Fruit fly (Drosophila melanogaster) whole organism, embryonic: Measurements from ENCODE around the gene CG15894.
A peak's percentile ranks its signal among the peaks of the same experiment; 100 is the strongest.

Source experiments
- ATbp ChIP-seq: fragments of 200-800 bp; sonication (Bioruptor generic); optimal IDR thresholded peaks from 2 replicates; lab custom pipeline; 2017; ENCODE audit warnings: missing biosample characterization, mild to moderate bottlenecking, missing genetic modification characterization, missing genetic modification reagents
- B-H1 ChIP-seq: fragments of 200-800 bp; sonication (Bioruptor generic); IDR thresholded peaks from 3 replicates; pipeline ENCODE4 v1.3.6; 2022; ENCODE audit warnings: missing biosample characterization, missing genetic modification characterization
- CG10147 ChIP-seq: fragments of 200-800 bp; sonication (Bioruptor generic); optimal IDR thresholded peaks from 2 replicates; lab custom pipeline; 2019; ENCODE audit warnings: missing biosample characterization, mild to moderate bottlenecking, missing genetic modification characterization, moderate library complexity
- CG10321 ChIP-seq: fragments of 200-800 bp; sonication (Bioruptor generic); IDR thresholded peaks from 2 replicates; pipeline ENCODE4 v1.3.6; 2022; ENCODE audit warnings: missing biosample characterization, missing genetic modification characterization
- CG11456 ChIP-seq: fragments of 200-800 bp; sonication (Bioruptor generic); IDR thresholded peaks from 3 replicates; pipeline ENCODE4 v1.3.6; 2022; ENCODE audit warnings: missing biosample characterization, missing genetic modification characterization
- CG12769 ChIP-seq: fragments of 200-800 bp; sonication (Bioruptor generic); optimal IDR thresholded peaks from 2 replicates; lab custom pipeline; 2019; ENCODE audit warnings: missing biosample characterization, mild to moderate bottlenecking, missing genetic modification characterization, moderate library complexity
- CG13424 ChIP-seq: fragments of 200-800 bp; sonication (Bioruptor generic); optimal IDR thresholded peaks from 2 replicates; lab custom pipeline; 2019; ENCODE audit warnings: missing biosample characterization, mild to moderate bottlenecking, missing genetic modification characterization, moderate library complexity
- CG15479 ChIP-seq: fragments of 200-800 bp; sonication (Bioruptor generic); optimal IDR thresholded peaks from 3 replicates; lab custom pipeline; 2019; ENCODE audit warnings: missing biosample characterization, mild to moderate bottlenecking, missing genetic modification characterization, moderate library complexity
- CG1602 ChIP-seq: fragments of 200-800 bp; sonication (Bioruptor generic); optimal IDR thresholded peaks from 3 replicates; lab custom pipeline; 2016; ENCODE audit warnings: missing biosample characterization, missing genetic modification characterization
- CG16779 ChIP-seq: fragments of 200-800 bp; sonication (Bioruptor generic); IDR thresholded peaks from 2 replicates; pipeline ENCODE4 v1.3.6; 2022; ENCODE audit warnings: missing biosample characterization, missing genetic modification characterization
- CG16813 ChIP-seq: fragments of 200-800 bp; sonication (Bioruptor generic); IDR thresholded peaks from 3 replicates; pipeline ENCODE4 v1.3.6; 2022; ENCODE audit warnings: missing biosample characterization, missing genetic modification characterization; ENCODE audit not compliant: partially characterized antibody
- CG17361 ChIP-seq: fragments of 200-800 bp; sonication (Bioruptor generic); IDR thresholded peaks from 3 replicates; pipeline ENCODE4 v1.3.6; 2022; ENCODE audit warnings: missing biosample characterization, missing genetic modification characterization
- CG17802 ChIP-seq: fragments of 200-800 bp; sonication (Bioruptor generic); optimal IDR thresholded peaks from 2 replicates; lab custom pipeline; 2018; ENCODE audit warnings: missing biosample characterization, mild to moderate bottlenecking, missing genetic modification characterization, moderate library complexity
- CG2116 ChIP-seq: fragments of 200-800 bp; sonication (Bioruptor generic); optimal IDR thresholded peaks from 3 replicates; lab custom pipeline; 2018; ENCODE audit warnings: missing biosample characterization, mild to moderate bottlenecking, missing genetic modification characterization
- CG3163 ChIP-seq: fragments of 200-800 bp; sonication (Bioruptor generic); optimal IDR thresholded peaks from 3 replicates; lab custom pipeline; 2016; ENCODE audit warnings: missing biosample characterization, missing genetic modification characterization
- CG3726 ChIP-seq: fragments of 200-800 bp; sonication (Bioruptor generic); IDR thresholded peaks from 3 replicates; pipeline ENCODE4, ENCODE4 v1.3.6; 2022; ENCODE audit warnings: missing biosample characterization, missing genetic modification characterization
- CG3847 ChIP-seq: fragments of 200-800 bp; sonication (Bioruptor generic); IDR thresholded peaks from 2 replicates; pipeline ENCODE4 v1.3.6; 2022; ENCODE audit warnings: missing biosample characterization, missing genetic modification characterization
- CG4404 ChIP-seq: fragments of 200-800 bp; sonication (Bioruptor generic); IDR thresholded peaks from 2 replicates; pipeline ENCODE4 v1.3.6; 2022; ENCODE audit warnings: missing biosample characterization, missing genetic modification characterization
- CG4730 ChIP-seq: fragments of 200-800 bp; sonication (Bioruptor generic); IDR thresholded peaks from 2 replicates; pipeline ENCODE4 v1.3.6; 2022; ENCODE audit warnings: missing biosample characterization, missing genetic modification characterization
- CG5180 ChIP-seq: fragments of 200-800 bp; sonication (Bioruptor generic); optimal IDR thresholded peaks from 3 replicates; lab custom pipeline; 2017; ENCODE audit warnings: missing biosample characterization, missing genetic modification characterization, mild to moderate bottlenecking, moderate library complexity, missing genetic modification reagents
- CG6175 ChIP-seq: fragments of 200-800 bp; sonication (Bioruptor generic); IDR thresholded peaks from 3 replicates; pipeline ENCODE4 v1.3.6; 2022; ENCODE audit warnings: missing biosample characterization, missing genetic modification characterization
- CG7556 ChIP-seq: fragments of 200-800 bp; sonication (Bioruptor generic); optimal IDR thresholded peaks from 2 replicates; lab custom pipeline; 2017; ENCODE audit warnings: missing biosample characterization, mild to moderate bottlenecking, missing genetic modification characterization
- CG7839 ChIP-seq: fragments of 200-800 bp; sonication (Bioruptor generic); optimal IDR thresholded peaks from 3 replicates; lab custom pipeline; 2018; ENCODE audit warnings: missing biosample characterization, mild to moderate bottlenecking, missing genetic modification characterization, moderate library complexity
- CG9727 ChIP-seq: fragments of 200-800 bp; sonication (Bioruptor generic); optimal IDR thresholded peaks from 3 replicates; lab custom pipeline; 2017; ENCODE audit warnings: missing biosample characterization, mild to moderate bottlenecking, missing genetic modification characterization
- D19A ChIP-seq: fragments of 200-800 bp; optimal IDR thresholded peaks from 3 replicates; lab custom pipeline; 2019; ENCODE audit warnings: missing biosample characterization, mild to moderate bottlenecking, missing genetic modification characterization, moderate library complexity
- Dek ChIP-seq: fragments of 200-800 bp; sonication (Bioruptor generic); optimal IDR thresholded peaks from 3 replicates; lab custom pipeline; 2019; ENCODE audit warnings: missing biosample characterization, mild to moderate bottlenecking, missing genetic modification characterization, moderate library complexity
- Dfd ChIP-seq, 2 experiments: fragments of >200 bp; optimal IDR thresholded peaks; 2 replicates each; lab custom pipeline; 2017; ENCODE audit warnings: missing biosample characterization in 2 of 2, missing genetic modification characterization in 2 of 2
- ERR ChIP-seq: fragments of 200-800 bp; sonication (Bioruptor generic); optimal IDR thresholded peaks from 2 replicates; lab custom pipeline; 2016; ENCODE audit warnings: missing biosample characterization, missing genetic modification characterization
- Hey ChIP-seq: fragments of 200-800 bp; sonication (Bioruptor generic); optimal IDR thresholded peaks from 3 replicates; lab custom pipeline; 2018; ENCODE audit warnings: missing biosample characterization, mild to moderate bottlenecking, missing genetic modification characterization
- Hr51 ChIP-seq, 2 experiments: fragments of 200-800 bp; sonication (Bioruptor generic); optimal IDR thresholded peaks; 2 replicates in 1 of 2; 3 replicates in 1 of 2; lab custom pipeline; 2016 to 2018; ENCODE audit warnings: missing biosample characterization in 2 of 2, missing genetic modification characterization in 2 of 2, mild to moderate bottlenecking in 1 of 2, moderate library complexity in 1 of 2
- Meics ChIP-seq: fragments of 200-800 bp; sonication (Bioruptor generic); optimal IDR thresholded peaks from 2 replicates; lab custom pipeline; 2017; ENCODE audit warnings: missing biosample characterization, mild to moderate bottlenecking, missing genetic modification characterization
- NFAT ChIP-seq: fragments of 200-800 bp; sonication (Bioruptor generic); IDR thresholded peaks from 2 replicates; pipeline ENCODE4 v1.3.6; 2022; ENCODE audit warnings: missing biosample characterization, missing genetic modification characterization
- Optix ChIP-seq: fragments of 200-800 bp; sonication (Bioruptor generic); IDR thresholded peaks from 3 replicates; pipeline ENCODE4 v1.3.6; 2022; ENCODE audit warnings: missing biosample characterization, missing genetic modification characterization
- bowl ChIP-seq: fragments of 200-800 bp; sonication (Bioruptor generic); IDR thresholded peaks from 2 replicates; pipeline ENCODE4 v1.3.6; 2022; ENCODE audit warnings: missing biosample characterization, missing genetic modification characterization
- br ChIP-seq: fragments of >200 bp; optimal IDR thresholded peaks from 2 replicates; lab custom pipeline; 2017
- cg ChIP-seq: fragments of 200-800 bp; sonication (Bioruptor generic); optimal IDR thresholded peaks from 3 replicates; lab custom pipeline; 2019; ENCODE audit warnings: missing biosample characterization, mild to moderate bottlenecking, missing genetic modification characterization, moderate library complexity
- chm ChIP-seq: fragments of 200-800 bp; sonication (Bioruptor generic); IDR thresholded peaks from 2 replicates; pipeline ENCODE4 v1.3.6; 2022; ENCODE audit warnings: missing biosample characterization, missing genetic modification characterization
- dan ChIP-seq: fragments of 200-800 bp; sonication (Bioruptor generic); IDR thresholded peaks from 2 replicates; pipeline ENCODE4 v1.3.6; 2022; ENCODE audit warnings: missing biosample characterization, missing genetic modification characterization
- esg ChIP-seq: fragments of 200-800 bp; sonication (Bioruptor generic); conservative IDR thresholded peaks from 2 replicates; pipeline ENCODE4 v1.3.6; 2022; ENCODE audit warnings: missing biosample characterization, missing genetic modification characterization
- ewg ChIP-seq: fragments of 200-800 bp; sonication (Bioruptor generic); optimal IDR thresholded peaks from 3 replicates; lab custom pipeline; 2017; ENCODE audit warnings: mild to moderate bottlenecking, missing biosample characterization, missing genetic modification reagents, missing genetic modification characterization
- exex ChIP-seq: fragments of 200-800 bp; sonication (Bioruptor generic); optimal IDR thresholded peaks from 4 replicates; lab custom pipeline; 2018; ENCODE audit warnings: missing biosample characterization, mild to moderate bottlenecking, missing genetic modification characterization, moderate library complexity
- gce ChIP-seq: fragments of 200-800 bp; sonication (Bioruptor generic); IDR thresholded peaks from 3 replicates; pipeline ENCODE4 v1.3.6; 2022; ENCODE audit warnings: missing biosample characterization, missing genetic modification characterization
- lab ChIP-seq: fragments of 200-800 bp; sonication (Bioruptor generic); optimal IDR thresholded peaks from 3 replicates; lab custom pipeline; 2017; ENCODE audit warnings: missing biosample characterization, missing genetic modification characterization, mild to moderate bottlenecking, moderate library complexity, missing genetic modification reagents
- mirr ChIP-seq: fragments of 200-800 bp; sonication (Bioruptor generic); optimal IDR thresholded peaks from 3 replicates; lab custom pipeline; 2018; ENCODE audit warnings: missing biosample characterization, mild to moderate bottlenecking, missing genetic modification characterization
- ranshi ChIP-seq: fragments of 200-800 bp; sonication (Bioruptor generic); IDR thresholded peaks from 2 replicates; pipeline ENCODE4 v1.3.6; 2022; ENCODE audit warnings: missing biosample characterization, missing genetic modification characterization
- sima ChIP-seq: fragments of 200-800 bp; sonication (Bioruptor generic); optimal IDR thresholded peaks from 2 replicates; lab custom pipeline; 2016; ENCODE audit warnings: missing biosample characterization, missing genetic modification characterization
- sisA ChIP-seq: fragments of 200-800 bp; sonication (Bioruptor generic); IDR thresholded peaks from 2 replicates; pipeline ENCODE4 v1.3.6; 2022; ENCODE audit warnings: missing biosample characterization, missing genetic modification characterization
- ssp ChIP-seq: fragments of 200-800 bp; sonication (Bioruptor generic); IDR thresholded peaks from 2 replicates; pipeline ENCODE4 v1.3.6; 2022; ENCODE audit warnings: missing biosample characterization, missing genetic modification characterization
- stwl ChIP-seq: fragments of 200-800 bp; sonication (Bioruptor generic); optimal IDR thresholded peaks from 3 replicates; lab custom pipeline; 2018; ENCODE audit warnings: missing biosample characterization, mild to moderate bottlenecking, missing genetic modification characterization, moderate library complexity
- tll ChIP-seq, 2 experiments: fragments of 200-800 bp in 1 of 2; fragments of >200 bp in 1 of 2; sonication (Bioruptor generic) in 1 of 2; optimal IDR thresholded peaks; 2 replicates each; lab custom pipeline; 2017 to 2019; ENCODE audit warnings: missing biosample characterization in 2 of 2, missing genetic modification characterization in 2 of 2, mild to moderate bottlenecking in 1 of 2, moderate library complexity in 1 of 2

The CG15894 gene

dm6 chrX:6356748-6357397 lies 47.9 kb downstream of the CG15894 start (continued):
- TF ChIP-seq CG17361 = 0 out of 3 replicates have a peak, but pooled peaks have one; percentile 15
- peak; percentile 10 for TF ChIP-seq CG13424 (tag; lab: Kevin White, UChicago)
- no peak for TF ChIP-seq ssp (GFP tag; lab: Robert Waterston, UW)
- no peak for TF ChIP-seq ranshi (GFP tag; lab: Robert Waterston, UW)
- TF ChIP-seq NFAT (GFP tag; lab: Robert Waterston, UW) = no peak
- no peak for TF ChIP-seq CG2116 (GFP tag; lab: Kevin White, UChicago)
- no peak for TF ChIP-seq CG16813 (GFP tag; lab: Robert Waterston, UW)
- peak; percentile 22 for TF ChIP-seq lab (GFP tag; lab: Kevin White, UChicago)
- TF ChIP-seq CG7839 = peak; percentile 38
- TF ChIP-seq CG1602 (GFP tag; lab: Kevin White, UChicago) = no peak
- no peak for TF ChIP-seq CG16779 (GFP tag; lab: Robert Waterston, UW)
- TF ChIP-seq Dfd (GFP tag; optimal IDR thresholded peaks at IDR 0.05; lab: Kevin White, UChicago) = no peak
- TF ChIP-seq CG6175 (GFP tag; lab: Robert Waterston, UW) = no peak
- TF ChIP-seq chm (GFP tag; lab: Robert Waterston, UW) = no peak
- no peak for TF ChIP-seq sisA
- no peak for TF ChIP-seq CG9727 (GFP tag; lab: Kevin White, UChicago)
- 0 out of 3 replicates have a peak, but pooled peaks have one; percentile 25 for TF ChIP-seq Optix (GFP tag; lab: Robert Waterston, UW)
- no peak for TF ChIP-seq ATbp (GFP tag; lab: Kevin White, UChicago)
- no peak for TF ChIP-seq esg (GFP tag; lab: Robert Waterston, UW)
- no peak for TF ChIP-seq sima (GFP tag; lab: Kevin White, UChicago)
- TF ChIP-seq ewg = no peak
- no peak for TF ChIP-seq ERR (GFP tag; lab: Kevin White, UChicago)
- TF ChIP-seq CG10147 (GFP tag; lab: Kevin White, UChicago) = no peak
- no peak for TF ChIP-seq dan (GFP tag; lab: Robert Waterston, UW)
- no peak for TF ChIP-seq CG3163 (GFP tag; lab: Kevin White, UChicago)
- TF ChIP-seq CG7556 (GFP tag; lab: Kevin White, UChicago) = peak; percentile 17
- TF ChIP-seq mirr (GFP tag; lab: Kevin White, UChicago) = peak; percentile 95
- peak in 1 of 2 experiments; percentile 42 for TF ChIP-seq Hr51 (GFP tag; optimal IDR thresholded peaks at IDR 0.05; lab: Kevin White, UChicago)
- no peak for TF ChIP-seq B-H1 (GFP tag; lab: Robert Waterston, UW)
- no peak for TF ChIP-seq D19A (tag; lab: Kevin White, UChicago)
- no peak for TF ChIP-seq CG4404 (GFP tag; lab: Robert Waterston, UW)
- TF ChIP-seq CG12769 (tag; lab: Kevin White, UChicago) = peak; percentile 22
- no peak for TF ChIP-seq br (lab: Kevin White, UChicago)
- no peak for TF ChIP-seq CG10321 (GFP tag; lab: Robert Waterston, UW)
- TF ChIP-seq Meics (GFP tag; lab: Kevin White, UChicago) = peak; percentile 32
- TF ChIP-seq bowl (GFP tag; lab: Robert Waterston, UW) = no peak
- TF ChIP-seq cg (GFP tag; lab: Kevin White, UChicago) = peak; percentile 54
- TF ChIP-seq tll (GFP tag; optimal IDR thresholded peaks at IDR 0.05; lab: Kevin White, UChicago) = no peak
- TF ChIP-seq CG11456 (GFP tag; lab: Robert Waterston, UW) = no peak
- TF ChIP-seq CG17802 (tag; lab: Kevin White, UChicago) = no peak
- no peak for TF ChIP-seq Dek (tag; lab: Kevin White, UChicago)
- TF ChIP-seq exex = peak; percentile 94
- no peak for TF ChIP-seq CG3726 (GFP tag; lab: Robert Waterston, UW)
- peak; percentile 20; the same call in 1 of the 2 replicates for TF ChIP-seq CG3847 (GFP tag; lab: Robert Waterston, UW)
- TF ChIP-seq CG15479 = no peak
- no peak for TF ChIP-seq CG4730 (GFP tag; lab: Robert Waterston, UW)
- no peak for TF ChIP-seq gce (GFP tag; lab: Robert Waterston, UW)
- no peak for TF ChIP-seq CG5180 (GFP tag; lab: Kevin White, UChicago)
- TF ChIP-seq stwl (tag; lab: Kevin White, UChicago) = no peak
- peak; percentile 75 for TF ChIP-seq Hey
